Worm (Caenorhabditis elegans): ENCODE results near the gene irld-9.

DNA sequence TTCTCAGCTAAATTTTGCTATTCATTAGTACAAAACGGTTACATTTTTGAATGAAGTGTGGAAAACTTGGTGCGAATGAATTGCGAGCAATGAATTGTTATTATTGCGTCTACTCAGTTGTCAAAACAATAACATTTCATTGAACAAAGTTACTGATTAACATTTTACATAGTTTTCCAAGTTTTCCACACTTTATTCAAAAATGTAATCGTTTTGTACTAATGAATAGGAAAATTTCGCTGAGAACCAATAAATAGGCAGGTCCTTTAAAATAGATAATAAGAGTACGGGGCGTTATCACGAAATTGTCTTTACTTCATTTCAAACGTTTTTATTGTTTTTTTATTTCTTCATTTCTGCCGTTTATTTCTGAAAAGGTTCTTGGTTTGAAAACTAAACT, 43.7 kb upstream of the irld-9 start, which contains the start of gene math-4:
- TF ChIP-seq pqm-1 (tag; optimal IDR thresholded peaks at IDR 0.05), result no peak
- no peak for TF ChIP-seq lin-13 (GFP tag; optimal IDR thresholded peaks at IDR 0.05)
- no peak for TF ChIP-seq tlp-1 (tag; optimal IDR thresholded peaks at IDR 0.05)
- TF ChIP-seq lin-15B (tag; optimal IDR thresholded peaks at IDR 0.05), result no peak
- no peak for TF ChIP-seq nhr-237 (tag; optimal IDR thresholded peaks at IDR 0.05)
- TF ChIP-seq tbx-2 (tag; optimal IDR thresholded peaks at IDR 0.05), result no peak
- no peak for TF ChIP-seq ama-1 (optimal IDR thresholded peaks at IDR 0.05)
- no peak for TF ChIP-seq isw-1 (GFP tag; IDR thresholded peaks at IDR 0.05)
- no peak for TF ChIP-seq aha-1 (tag; optimal IDR thresholded peaks at IDR 0.05)
- TF ChIP-seq nhr-77 (tag; optimal IDR thresholded peaks at IDR 0.05), result no peak
